Fruit fly (Drosophila melanogaster) Kc167 (cell line): ENCODE measurements around the gene Gpdh3.

Experiments used
- Myc ChIP-seq: fragments of >200 bp; optimal IDR thresholded peaks from 2 replicates; lab custom pipeline; 2017; ENCODE audit warnings: missing external identifiers
- Sin3A ChIP-seq: fragments of >200 bp; optimal IDR thresholded peaks from 2 replicates; lab custom pipeline; 2018; ENCODE audit warnings: missing external identifiers
- h ChIP-seq: fragments of >200 bp; optimal IDR thresholded peaks from 3 replicates; lab custom pipeline; 2018; ENCODE audit warnings: missing external identifiers
- insv ChIP-seq: fragments of >200 bp; optimal IDR thresholded peaks from 3 replicates; lab custom pipeline; 2018; ENCODE audit warnings: missing external identifiers
- psq ChIP-seq: fragments of >200 bp; optimal IDR thresholded peaks from 2 replicates; lab custom pipeline; 2017; ENCODE audit warnings: missing external identifiers
- ttk ChIP-seq: sonication (Bioruptor generic); optimal IDR thresholded peaks from 2 replicates; lab custom pipeline; 2017; ENCODE audit warnings: missing external identifiers

DNA sequence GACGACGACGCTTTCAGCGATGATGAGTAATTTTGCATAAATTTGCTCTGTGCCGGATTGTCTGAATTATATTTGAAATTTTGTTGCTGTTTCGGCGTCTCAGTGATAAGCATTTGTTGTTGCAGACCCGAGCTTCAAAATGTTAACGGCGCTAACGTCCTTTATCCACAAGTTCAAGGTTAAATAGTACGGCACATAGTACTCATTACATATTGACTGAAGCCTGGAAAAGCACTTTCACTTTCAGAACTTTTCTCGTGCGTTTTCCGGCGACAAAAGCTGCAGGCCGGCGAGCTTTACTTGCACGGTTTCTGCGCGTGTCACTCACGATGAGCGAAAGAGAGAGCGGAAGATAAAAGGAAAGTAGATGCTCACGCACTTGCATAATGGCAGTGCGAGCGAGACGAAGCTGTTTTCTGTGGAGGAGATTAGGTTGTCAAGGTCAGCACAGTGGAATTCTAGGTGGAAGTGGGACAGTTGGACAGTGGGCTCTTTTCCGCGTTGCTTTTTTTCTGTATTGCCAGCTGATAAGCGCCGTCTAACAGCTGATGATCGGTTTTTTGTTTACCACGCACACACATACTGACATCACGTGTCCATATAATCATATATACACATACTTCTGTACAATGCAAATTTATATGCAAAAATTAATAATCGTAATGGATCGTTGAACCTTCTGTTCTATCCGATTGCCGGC is 13.6 kb upstream of the Gpdh3 start:
- TF ChIP-seq Myc (lab: Kevin White, UChicago) (no peak), h (no peak), ttk (lab: Kevin White, UChicago) (no peak), psq (lab: Kevin White, UChicago) (no peak), insv (no peak), Sin3A (lab: Kevin White, UChicago) (no peak)
